Worm (Caenorhabditis elegans) whole organism, L2 larva: Measurements from ENCODE around the gene Y37D8A.25.
A peak's percentile ranks its signal among the peaks of the same experiment; 100 is the strongest.

Experiments used
- C34F6.9 ChIP-seq: fragments of 150-350 bp; optimal IDR thresholded peaks from 2 replicates; lab custom pipeline; 2014; ENCODE audit warnings: missing biosample characterization, missing genetic modification characterization
- F13H6.1 ChIP-seq: sonication (generic microtip); optimal IDR thresholded peaks from 2 replicates; lab custom pipeline; 2016; ENCODE audit warnings: missing genetic modification characterization, missing compliant biosample characterization
- R02D3.7 ChIP-seq: fragments of 150-350 bp; optimal IDR thresholded peaks from 2 replicates; lab custom pipeline; 2014; ENCODE audit warnings: missing biosample characterization, missing genetic modification characterization
- Y55F3AM.14 ChIP-seq: fragments of 200-800 bp; sonication (Bioruptor generic); optimal IDR thresholded peaks from 2 replicates; lab custom pipeline; 2018; ENCODE audit warnings: mild to moderate bottlenecking, missing genetic modification characterization, missing compliant biosample characterization
- ZK546.5 ChIP-seq: sonication (generic microtip); optimal IDR thresholded peaks from 2 replicates; lab custom pipeline; 2017; ENCODE audit warnings: missing biosample characterization, missing genetic modification characterization
- alr-1 ChIP-seq: fragments of 150-350 bp; optimal IDR thresholded peaks from 2 replicates; lab custom pipeline; 2014; ENCODE audit warnings: missing biosample characterization, missing genetic modification characterization
- aly-2 ChIP-seq: fragments of 150-350 bp; optimal IDR thresholded peaks from 2 replicates; lab custom pipeline; 2014; ENCODE audit warnings: missing biosample characterization, missing genetic modification characterization
- ama-1 ChIP-seq: fragments of 150-350 bp; optimal IDR thresholded peaks from 2 replicates; lab custom pipeline; 2018; ENCODE audit warnings: inconsistent platforms
- blmp-1 ChIP-seq: sonication (generic microtip); optimal IDR thresholded peaks from 2 replicates; lab custom pipeline; 2017; ENCODE audit warnings: missing genetic modification characterization, mild to moderate bottlenecking, missing compliant biosample characterization, antibody characterized with exemption, moderate library complexity; ENCODE audit not compliant: insufficient read depth
- ceh-16 ChIP-seq: fragments of 150-350 bp; optimal IDR thresholded peaks from 2 replicates; lab custom pipeline; 2014; ENCODE audit warnings: missing biosample characterization, missing genetic modification characterization
- ceh-82 ChIP-seq: fragments of 150-350 bp; optimal IDR thresholded peaks from 2 replicates; lab custom pipeline; 2014; ENCODE audit warnings: missing biosample characterization, missing genetic modification characterization
- crh-2 ChIP-seq: sonication (generic microtip); optimal IDR thresholded peaks from 2 replicates; lab custom pipeline; 2017; ENCODE audit warnings: missing biosample characterization, missing genetic modification characterization
- dmd-4 ChIP-seq: sonication (generic microtip); optimal IDR thresholded peaks from 2 replicates; lab custom pipeline; 2017; ENCODE audit warnings: missing biosample characterization, missing genetic modification characterization
- egl-27 ChIP-seq: sonication (generic microtip); optimal IDR thresholded peaks from 3 replicates; lab custom pipeline; 2017; ENCODE audit warnings: missing biosample characterization, missing genetic modification reagents, missing genetic modification characterization
- elt-3 ChIP-seq: sonication (generic microtip); optimal IDR thresholded peaks from 2 replicates; lab custom pipeline; 2017; ENCODE audit warnings: missing biosample characterization, missing genetic modification characterization
- fos-1 ChIP-seq: fragments of 150-350 bp; optimal IDR thresholded peaks from 2 replicates; lab custom pipeline; 2014; ENCODE audit warnings: missing biosample characterization, missing genetic modification characterization
- lin-11 ChIP-seq: fragments of 150-350 bp; sonication (generic microtip); optimal IDR thresholded peaks from 2 replicates; lab custom pipeline; 2014; ENCODE audit warnings: missing biosample characterization, missing genetic modification characterization, inconsistent platforms, mixed read lengths
- lin-13 ChIP-seq: fragments of 150-350 bp; optimal IDR thresholded peaks from 2 replicates; lab custom pipeline; 2014; ENCODE audit warnings: missing biosample characterization, missing genetic modification reagents, missing genetic modification characterization
- lin-39 ChIP-seq: fragments of 150-350 bp; optimal IDR thresholded peaks from 2 replicates; lab custom pipeline; 2014; ENCODE audit warnings: missing biosample characterization, missing genetic modification reagents, missing genetic modification characterization
- lsy-2 ChIP-seq, 2 experiments: fragments of 150-350 bp in 1 of 2; sonication (generic microtip) in 1 of 2; optimal IDR thresholded peaks; 2 replicates each; lab custom pipeline; 2014 to 2017; ENCODE audit warnings: missing biosample characterization in 2 of 2, missing genetic modification characterization in 2 of 2
- mab-5 ChIP-seq: fragments of 150-350 bp; optimal IDR thresholded peaks from 2 replicates; lab custom pipeline; 2014; ENCODE audit warnings: missing biosample characterization, missing genetic modification characterization
- mdl-1 ChIP-seq, 2 experiments: fragments of 150-350 bp in 1 of 2; sonication (generic microtip) in 1 of 2; optimal IDR thresholded peaks; 2 replicates each; lab custom pipeline; 2017; ENCODE audit warnings: missing biosample characterization in 2 of 2, missing genetic modification characterization in 2 of 2
- nhr-10 ChIP-seq: sonication (generic microtip); optimal IDR thresholded peaks from 2 replicates; lab custom pipeline; 2017; ENCODE audit warnings: missing biosample characterization, missing genetic modification characterization
- nhr-11 ChIP-seq: fragments of 150-350 bp; optimal IDR thresholded peaks from 2 replicates; lab custom pipeline; 2014; ENCODE audit warnings: missing biosample characterization, missing genetic modification characterization
- nhr-12 ChIP-seq: fragments of 150-350 bp; optimal IDR thresholded peaks from 2 replicates; lab custom pipeline; 2014; ENCODE audit warnings: missing biosample characterization, missing genetic modification characterization
- nhr-129 ChIP-seq: fragments of 150-350 bp; optimal IDR thresholded peaks from 2 replicates; lab custom pipeline; 2014; ENCODE audit warnings: missing biosample characterization, missing genetic modification characterization
- nhr-21 ChIP-seq: fragments of 150-350 bp; optimal IDR thresholded peaks from 2 replicates; lab custom pipeline; 2014; ENCODE audit warnings: missing biosample characterization, missing genetic modification characterization
- nhr-23 ChIP-seq: fragments of 150-350 bp; optimal IDR thresholded peaks from 2 replicates; lab custom pipeline; 2014; ENCODE audit warnings: missing biosample characterization, missing genetic modification reagents, missing genetic modification characterization
- nhr-237 ChIP-seq: fragments of 150-350 bp; optimal IDR thresholded peaks from 2 replicates; lab custom pipeline; 2014; ENCODE audit warnings: missing biosample characterization, missing genetic modification characterization
- nhr-25 ChIP-seq: fragments of 150-350 bp; sonication (generic microtip); optimal IDR thresholded peaks from 3 replicates; lab custom pipeline; 2014; ENCODE audit warnings: missing biosample characterization, missing genetic modification characterization
- nhr-6 ChIP-seq: fragments of 150-350 bp; optimal IDR thresholded peaks from 2 replicates; lab custom pipeline; 2014; ENCODE audit warnings: missing biosample characterization, missing genetic modification characterization
- nhr-77 ChIP-seq: fragments of 150-350 bp; optimal IDR thresholded peaks from 2 replicates; lab custom pipeline; 2014; ENCODE audit warnings: missing biosample characterization, missing genetic modification characterization
- peb-1 ChIP-seq: fragments of 150-350 bp; optimal IDR thresholded peaks from 2 replicates; lab custom pipeline; 2014; ENCODE audit warnings: missing biosample characterization, missing genetic modification characterization
- sem-4 ChIP-seq: fragments of 150-350 bp; optimal IDR thresholded peaks from 2 replicates; lab custom pipeline; 2014; ENCODE audit warnings: missing biosample characterization, missing genetic modification reagents, missing genetic modification characterization
- sma-3 ChIP-seq: sonication (generic microtip); optimal IDR thresholded peaks from 2 replicates; lab custom pipeline; 2016; ENCODE audit warnings: missing genetic modification reagents, missing genetic modification characterization, missing compliant biosample characterization
- sma-9 ChIP-seq, 2 experiments: fragments of 150-350 bp in 1 of 2; sonication (generic microtip) in 1 of 2; optimal IDR thresholded peaks; 2 replicates each; lab custom pipeline; 2014 to 2016; ENCODE audit warnings: missing genetic modification characterization in 2 of 2, mild to moderate bottlenecking in 1 of 2, missing biosample characterization in 1 of 2, missing compliant biosample characterization in 1 of 2, missing genetic modification reagents in 1 of 2, moderate library complexity in 1 of 2
- snpc-4 ChIP-seq: fragments of 150-350 bp; optimal IDR thresholded peaks from 2 replicates; lab custom pipeline; 2014; ENCODE audit warnings: missing biosample characterization, missing genetic modification characterization
- unc-39 ChIP-seq: fragments of 150-350 bp; optimal IDR thresholded peaks from 2 replicates; lab custom pipeline; 2014; ENCODE audit warnings: missing biosample characterization, missing genetic modification characterization
- unc-62 ChIP-seq: fragments of 150-350 bp; optimal IDR thresholded peaks from 2 replicates; lab custom pipeline; 2014; ENCODE audit warnings: missing biosample characterization, missing genetic modification reagents, missing genetic modification characterization
- zag-1 ChIP-seq: fragments of 150-350 bp; optimal IDR thresholded peaks from 2 replicates; lab custom pipeline; 2014; ENCODE audit warnings: missing biosample characterization, missing genetic modification characterization
- ztf-1 ChIP-seq: fragments of 200-800 bp; sonication (Bioruptor generic); conservative IDR thresholded peaks from 2 replicates; pipeline ENCODE4 v1.3.6; 2022; ENCODE audit warnings: missing genetic modification characterization, missing compliant biosample characterization
- ztf-11 ChIP-seq: sonication (generic microtip); optimal IDR thresholded peaks from 2 replicates; lab custom pipeline; 2017; ENCODE audit warnings: missing biosample characterization, missing genetic modification characterization
- ztf-4 ChIP-seq: fragments of 150-350 bp; optimal IDR thresholded peaks from 2 replicates; lab custom pipeline; 2014; ENCODE audit warnings: missing biosample characterization, missing genetic modification characterization

Gene Y37D8A.25

ce11 chrIII:12855394-12855793, 35.3 kb upstream of the Y37D8A.25 start, which contains the start of gene Y37D8A.5:
Gene Y37D8A.5, minus strand, starts transcription at chrIII:12855494.
- TF ChIP-seq fos-1 (tag; lab: Kevin White, UChicago) (no peak), lsy-2 (tag; optimal IDR thresholded peaks at IDR 0.05; lab: Kevin White, UChicago) (no peak), dmd-4 (tag; lab: Kevin White, UChicago) (no peak), lin-39 (tag; lab: Kevin White, UChicago) (no peak), aly-2 (tag; lab: Kevin White, UChicago) (no peak), ztf-4 (tag; lab: Kevin White, UChicago) (no peak)

ce11 chrIII:12851034-12851433, 31.0 kb upstream of the Y37D8A.25 start:
- peak; percentile 8 for TF ChIP-seq sma-9 (GFP tag; optimal IDR thresholded peaks at IDR 0.05; lab: Kevin White, UChicago)
- TF ChIP-seq sma-9 (tag; optimal IDR thresholded peaks at IDR 0.05; lab: Kevin White, UChicago): no peak
- TF ChIP-seq nhr-25 (tag; lab: Kevin White, UChicago): no peak
- TF ChIP-seq egl-27 (tag; lab: Kevin White, UChicago): peak; percentile 2
- TF ChIP-seq fos-1 (tag; lab: Kevin White, UChicago): peak; percentile 54
- peak; percentile 29 for TF ChIP-seq nhr-21 (tag; lab: Kevin White, UChicago)
- TF ChIP-seq Y55F3AM.14 (GFP tag; lab: Kevin White, UChicago): no peak
- TF ChIP-seq sma-3 (GFP tag; lab: Kevin White, UChicago): peak; percentile 7
- TF ChIP-seq blmp-1: no peak

ce11 chrIII:12849691-12850090, 29.6 kb upstream of the Y37D8A.25 start:
- TF ChIP-seq sma-9 (GFP tag; optimal IDR thresholded peaks at IDR 0.05; lab: Kevin White, UChicago) (peak; percentile 43), sma-9 (tag; optimal IDR thresholded peaks at IDR 0.05; lab: Kevin White, UChicago) (no peak), fos-1 (tag; lab: Kevin White, UChicago) (peak; percentile 68), nhr-6 (tag; lab: Kevin White, UChicago) (no peak)

ce11 chrIII:12848981-12849589, 29.0 kb upstream of the Y37D8A.25 start:
- TF ChIP-seq lin-39 (tag; lab: Kevin White, UChicago): no peak
- no peak for TF ChIP-seq lin-11 (tag; lab: Kevin White, UChicago)
- no peak for TF ChIP-seq ZK546.5 (tag; lab: Kevin White, UChicago)
- no peak for TF ChIP-seq nhr-77 (tag; lab: Kevin White, UChicago)
- no peak for TF ChIP-seq unc-39 (tag; lab: Kevin White, UChicago)
- TF ChIP-seq mdl-1 (tag; optimal IDR thresholded peaks at IDR 0.05; lab: Kevin White, UChicago): peak in 1 of 2 experiments; percentile 31
- peak; percentile 96 for TF ChIP-seq sma-9 (GFP tag; optimal IDR thresholded peaks at IDR 0.05; lab: Kevin White, UChicago)
- peak; percentile 25 for TF ChIP-seq sma-9 (tag; optimal IDR thresholded peaks at IDR 0.05; lab: Kevin White, UChicago)
- no peak for TF ChIP-seq ztf-4 (tag; lab: Kevin White, UChicago)
- peak; percentile 93 for TF ChIP-seq blmp-1
- TF ChIP-seq nhr-21 (tag; lab: Kevin White, UChicago): peak; percentile 93
- TF ChIP-seq nhr-11: no peak
- no peak for TF ChIP-seq ama-1 (lab: Kevin White, UChicago)
- peak in 1 of 2 experiments; percentile 71 for TF ChIP-seq lsy-2 (tag; optimal IDR thresholded peaks at IDR 0.05; lab: Kevin White, UChicago)
- peak; percentile 84 for TF ChIP-seq sem-4
- TF ChIP-seq Y55F3AM.14 (GFP tag; lab: Kevin White, UChicago): no peak
- TF ChIP-seq lin-13 (GFP tag; lab: Kevin White, UChicago): no peak
- TF ChIP-seq fos-1 (tag; lab: Kevin White, UChicago): peak; percentile 88
- peak; percentile 89 for TF ChIP-seq sma-3 (GFP tag; lab: Kevin White, UChicago)
- no peak for TF ChIP-seq snpc-4 (tag; lab: Kevin White, UChicago)
- no peak for TF ChIP-seq nhr-237 (tag; lab: Kevin White, UChicago)
- TF ChIP-seq R02D3.7: no peak
- TF ChIP-seq ceh-16: no peak
- TF ChIP-seq ztf-1: 0 out of 2 replicates have a peak, but pooled peaks have one; percentile 37
- peak; percentile 17 for TF ChIP-seq nhr-6 (tag; lab: Kevin White, UChicago)
- peak; percentile 93 for TF ChIP-seq egl-27 (tag; lab: Kevin White, UChicago)
- TF ChIP-seq nhr-23: no peak
- TF ChIP-seq nhr-129 (tag; lab: Kevin White, UChicago): peak; percentile 53
- TF ChIP-seq peb-1 (tag; lab: Kevin White, UChicago): no peak
- no peak for TF ChIP-seq unc-62 (GFP tag; lab: Kevin White, UChicago)
- TF ChIP-seq aly-2 (tag; lab: Kevin White, UChicago): no peak
- no peak for TF ChIP-seq dmd-4 (tag; lab: Kevin White, UChicago)
- TF ChIP-seq nhr-25 (tag; lab: Kevin White, UChicago): peak; percentile 68
- no peak for TF ChIP-seq zag-1 (tag; lab: Kevin White, UChicago)
- peak; percentile 9 for TF ChIP-seq F13H6.1 (tag; lab: Kevin White, UChicago)
- TF ChIP-seq ceh-82 (tag; lab: Kevin White, UChicago): no peak
- peak; percentile 7 for TF ChIP-seq crh-2
- TF ChIP-seq alr-1 (tag; lab: Kevin White, UChicago): no peak
- no peak for TF ChIP-seq nhr-12 (tag; lab: Kevin White, UChicago)
- no peak for TF ChIP-seq nhr-10
- TF ChIP-seq mab-5 (tag; lab: Kevin White, UChicago): peak; percentile 12
- no peak for TF ChIP-seq C34F6.9 (tag; lab: Kevin White, UChicago)
- TF ChIP-seq elt-3: no peak
- TF ChIP-seq ztf-11 (tag; lab: Kevin White, UChicago): no peak
